Fruit fly (Drosophila melanogaster): ENCODE measurements around the gene Spn77Ba.

Spn77Ba gene

DNA sequence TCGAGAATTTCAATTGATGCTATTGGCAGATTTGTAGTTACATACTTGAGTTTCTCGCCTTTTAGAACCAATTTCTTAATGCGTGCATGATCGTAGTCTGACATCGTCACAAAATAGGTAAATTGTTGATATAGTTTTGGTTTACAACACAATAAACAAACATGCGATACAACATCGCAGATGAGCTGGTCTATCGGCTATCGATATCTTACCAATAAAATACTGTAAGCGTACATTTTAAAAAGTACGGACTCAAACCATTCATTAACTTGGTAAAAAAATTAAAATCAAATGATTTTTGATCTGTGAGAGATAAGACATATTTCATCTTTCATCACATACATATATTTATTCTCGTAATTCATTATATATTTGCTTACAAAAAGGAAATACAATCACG is 20.2 kb upstream of the Spn77Ba start, which contains the start of gene FRG1 (continued):
- no peak for TF ChIP-seq Aef1 (GFP tag; IDR thresholded peaks at IDR 0.05)
- TF ChIP-seq unc-4 (GFP tag; IDR thresholded peaks at IDR 0.05; ENCODE audit: partially characterized antibody): peak; percentile 74; the same call in 1 of the 2 replicates
- TF ChIP-seq ems (GFP tag; optimal IDR thresholded peaks at IDR 0.05): no peak
- no peak for TF ChIP-seq pan (optimal IDR thresholded peaks at IDR 0.05)
- TF ChIP-seq pan (GFP tag; optimal IDR thresholded peaks at IDR 0.05 in 1 of 2, IDR thresholded peaks at IDR 0.05 in 1 of 2): no peak
- no peak for TF ChIP-seq crc (GFP tag; optimal IDR thresholded peaks at IDR 0.05)
- no peak for TF ChIP-seq CG32532 (GFP tag; IDR thresholded peaks at IDR 0.05)
- peak; percentile 58 for TF ChIP-seq Dp (GFP tag; optimal IDR thresholded peaks at IDR 0.05)
- no peak for TF ChIP-seq Jarid2 (GFP tag; optimal IDR thresholded peaks at IDR 0.05)
- TF ChIP-seq Hr78 (GFP tag; optimal IDR thresholded peaks at IDR 0.05): no peak
- no peak for TF ChIP-seq NK7.1 (GFP tag; optimal IDR thresholded peaks at IDR 0.05)
- TF ChIP-seq fd96Cb (tag; optimal IDR thresholded peaks at IDR 0.05): no peak
- no peak for TF ChIP-seq CG17568 (GFP tag; optimal IDR thresholded peaks at IDR 0.05)
- TF ChIP-seq CG7928 (GFP tag; optimal IDR thresholded peaks at IDR 0.05): no peak
- TF ChIP-seq Elba2 (GFP tag; optimal IDR thresholded peaks at IDR 0.05): no peak
- TF ChIP-seq tio (GFP tag; optimal IDR thresholded peaks at IDR 0.05): no peak
- TF ChIP-seq CG13775 (GFP tag; optimal IDR thresholded peaks at IDR 0.05): no peak
- TF ChIP-seq CG18619 (GFP tag; optimal IDR thresholded peaks at IDR 0.05): no peak
- TF ChIP-seq CG10431 (GFP tag; optimal IDR thresholded peaks at IDR 0.05): no peak
- no peak for TF ChIP-seq nerfin-1 (tag; optimal IDR thresholded peaks at IDR 0.05)
- no peak for TF ChIP-seq Usf (GFP tag; optimal IDR thresholded peaks at IDR 0.05)
- TF ChIP-seq nau (GFP tag; optimal IDR thresholded peaks at IDR 0.05): no peak
- no peak for TF ChIP-seq CG6272 (GFP tag; IDR thresholded peaks at IDR 0.05)
- peak; percentile 70 for TF ChIP-seq CG16813 (GFP tag; IDR thresholded peaks at IDR 0.05; ENCODE audit: partially characterized antibody)
- no peak for TF ChIP-seq CG6854 (GFP tag; optimal IDR thresholded peaks at IDR 0.05)
- TF ChIP-seq CG8290 (GFP tag; optimal IDR thresholded peaks at IDR 0.05): no peak
- peak in 1 of 2 experiments; percentile 41 for TF ChIP-seq CG8290 (tag; optimal IDR thresholded peaks at IDR 0.05)
- TF ChIP-seq CG7963 (GFP tag; IDR thresholded peaks at IDR 0.05; ENCODE audit: partially characterized antibody): peak; percentile 43; the same call in 2 of the 3 replicates
- TF ChIP-seq bbx (GFP tag; IDR thresholded peaks at IDR 0.05; ENCODE audit: partially characterized antibody): peak; percentile 85
- TF ChIP-seq amos (GFP tag; IDR thresholded peaks at IDR 0.05; ENCODE audit: partially characterized antibody): peak; percentile 84
- no peak for TF ChIP-seq sisA (GFP tag; IDR thresholded peaks at IDR 0.05)
- TF ChIP-seq CG2120 (GFP tag; optimal IDR thresholded peaks at IDR 0.05): no peak
- TF ChIP-seq ken (GFP tag; IDR thresholded peaks at IDR 0.05): no peak
- TF ChIP-seq CG2712 (tag; optimal IDR thresholded peaks at IDR 0.05): peak; percentile 1
- no peak for TF ChIP-seq pfk (GFP tag; optimal IDR thresholded peaks at IDR 0.05)
- TF ChIP-seq Hey (tag; optimal IDR thresholded peaks at IDR 0.05): no peak
- TF ChIP-seq CG12769 (tag; optimal IDR thresholded peaks at IDR 0.05): no peak
- no peak for TF ChIP-seq CG9437 (GFP tag; optimal IDR thresholded peaks at IDR 0.05)
- TF ChIP-seq ac (GFP tag; optimal IDR thresholded peaks at IDR 0.05): no peak
- TF ChIP-seq Sox100B (GFP tag; optimal IDR thresholded peaks at IDR 0.05): no peak
- no peak for TF ChIP-seq Rfx (GFP tag; IDR thresholded peaks at IDR 0.05)
- TF ChIP-seq crp (GFP tag; optimal IDR thresholded peaks at IDR 0.05): peak in 1 of 2 experiments; percentile 5
- TF ChIP-seq CG6683 (GFP tag; optimal IDR thresholded peaks at IDR 0.05): no peak
- TF ChIP-seq NFAT (GFP tag; IDR thresholded peaks at IDR 0.05): no peak
- TF ChIP-seq CG2199 (GFP tag; IDR thresholded peaks at IDR 0.05): no peak
- peak; percentile 85 for TF ChIP-seq Bgb (GFP tag; IDR thresholded peaks at IDR 0.05; ENCODE audit: partially characterized antibody)
- no peak for TF ChIP-seq Abd-B (GFP tag; optimal IDR thresholded peaks at IDR 0.05)
- no peak for TF ChIP-seq sima (GFP tag; optimal IDR thresholded peaks at IDR 0.05)
- TF ChIP-seq CG6791 (GFP tag; IDR thresholded peaks at IDR 0.05; ENCODE audit: partially characterized antibody): peak; percentile 82
- TF ChIP-seq grau (tag; optimal IDR thresholded peaks at IDR 0.05): peak; percentile 7
- no peak for TF ChIP-seq Mes4 (GFP tag; optimal IDR thresholded peaks at IDR 0.05)
